Fruit fly (Drosophila melanogaster) whole organism, embryonic: Measurements from ENCODE around the gene gammaTub37C.
A peak's percentile ranks its signal among the peaks of the same experiment; 100 is the strongest.

Source experiments
- BEAF-32 ChIP-seq: fragments of 200-800 bp; sonication (Bioruptor generic); optimal IDR thresholded peaks from 3 replicates; lab custom pipeline; 2017; ENCODE audit warnings: missing biosample characterization, missing genetic modification characterization, mild to moderate bottlenecking, moderate library complexity, missing genetic modification reagents
- CG1647 ChIP-seq: fragments of 200-800 bp; sonication (Bioruptor generic); optimal IDR thresholded peaks from 3 replicates; lab custom pipeline; 2016; ENCODE audit warnings: missing biosample characterization, missing genetic modification characterization
- CG17359 ChIP-seq: fragments of 200-800 bp; sonication (Bioruptor generic); optimal IDR thresholded peaks from 3 replicates; lab custom pipeline; 2018; ENCODE audit warnings: missing biosample characterization, mild to moderate bottlenecking, missing genetic modification characterization, moderate library complexity
- CG1832 ChIP-seq: fragments of 200-800 bp; sonication (Bioruptor generic); optimal IDR thresholded peaks from 2 replicates; lab custom pipeline; 2017; ENCODE audit warnings: missing biosample characterization, mild to moderate bottlenecking, missing genetic modification characterization, inconsistent platforms
- CG2120 ChIP-seq: fragments of 200-800 bp; sonication (Bioruptor generic); optimal IDR thresholded peaks from 3 replicates; lab custom pipeline; 2016; ENCODE audit warnings: missing biosample characterization, missing genetic modification characterization
- CG31224 ChIP-seq: fragments of 200-800 bp; sonication (Bioruptor generic); IDR thresholded peaks from 2 replicates; pipeline ENCODE4 v1.3.6; 2022; ENCODE audit warnings: missing biosample characterization, missing genetic modification characterization
- CG3163 ChIP-seq: fragments of 200-800 bp; sonication (Bioruptor generic); optimal IDR thresholded peaks from 3 replicates; lab custom pipeline; 2016; ENCODE audit warnings: missing biosample characterization, missing genetic modification characterization
- CG3281 ChIP-seq: fragments of 200-800 bp; sonication (Bioruptor generic); optimal IDR thresholded peaks from 3 replicates; lab custom pipeline; 2017; ENCODE audit warnings: missing biosample characterization, mild to moderate bottlenecking, missing genetic modification characterization
- CG33213 ChIP-seq: fragments of 200-800 bp; sonication (Bioruptor generic); optimal IDR thresholded peaks from 3 replicates; lab custom pipeline; 2016; ENCODE audit warnings: missing biosample characterization, missing genetic modification characterization
- CG34224 ChIP-seq: fragments of 200-800 bp; sonication (Bioruptor generic); IDR thresholded peaks from 3 replicates; pipeline ENCODE4 v1.3.6; 2022; ENCODE audit warnings: missing biosample characterization, missing genetic modification characterization; ENCODE audit not compliant: partially characterized antibody
- CG5245 ChIP-seq: fragments of 200-800 bp; sonication (Bioruptor generic); optimal IDR thresholded peaks from 3 replicates; lab custom pipeline; 2016; ENCODE audit warnings: missing biosample characterization, missing genetic modification characterization
- CG7839 ChIP-seq: fragments of 200-800 bp; sonication (Bioruptor generic); optimal IDR thresholded peaks from 3 replicates; lab custom pipeline; 2018; ENCODE audit warnings: missing biosample characterization, mild to moderate bottlenecking, missing genetic modification characterization, moderate library complexity
- CG7963 ChIP-seq: fragments of 200-800 bp; sonication (Bioruptor generic); IDR thresholded peaks from 3 replicates; pipeline ENCODE4 v1.3.6; 2022; ENCODE audit warnings: missing biosample characterization, missing genetic modification characterization; ENCODE audit not compliant: partially characterized antibody
- Dp ChIP-seq: fragments of 200-800 bp; sonication (Bioruptor generic); optimal IDR thresholded peaks from 2 replicates; lab custom pipeline; 2018; ENCODE audit warnings: missing biosample characterization, mild to moderate bottlenecking, missing genetic modification characterization, moderate library complexity
- Ets65A ChIP-seq: fragments of 200-800 bp; sonication (Bioruptor generic); peaks from one replicate; lab custom pipeline; 2016; ENCODE audit warnings: missing biosample characterization, missing genetic modification characterization
- HmgD ChIP-seq: fragments of 200-800 bp; sonication (Bioruptor generic); optimal IDR thresholded peaks from 3 replicates; lab custom pipeline; 2016; ENCODE audit warnings: missing biosample characterization, missing genetic modification characterization
- MBD-R2 ChIP-seq: fragments of 200-800 bp; sonication (Bioruptor generic); IDR thresholded peaks from 2 replicates; pipeline ENCODE4 v1.3.6; 2022; ENCODE audit warnings: missing biosample characterization, missing genetic modification characterization
- Med ChIP-seq: fragments of 200-800 bp; sonication (Bioruptor generic); peaks from one replicate; lab custom pipeline; 2016; ENCODE audit warnings: missing biosample characterization, missing genetic modification characterization, mild to moderate bottlenecking, inconsistent platforms, moderate library complexity
- ara ChIP-seq: fragments of 200-800 bp; sonication (Bioruptor generic); IDR thresholded peaks from 2 replicates; pipeline ENCODE4 v1.3.6; 2022; ENCODE audit warnings: missing biosample characterization, missing genetic modification characterization
- bcd ChIP-seq: fragments of 200-800 bp; sonication (Bioruptor generic); optimal IDR thresholded peaks from 2 replicates; lab custom pipeline; 2017; ENCODE audit warnings: missing biosample characterization, mild to moderate bottlenecking, missing genetic modification characterization
- cad ChIP-seq: fragments of >200 bp; optimal IDR thresholded peaks from 2 replicates; lab custom pipeline; 2017; ENCODE audit warnings: missing biosample characterization, missing genetic modification characterization
- corto ChIP-seq: fragments of 200-800 bp; sonication (Bioruptor generic); optimal IDR thresholded peaks from 2 replicates; lab custom pipeline; 2016; ENCODE audit warnings: missing biosample characterization, mild to moderate bottlenecking, missing genetic modification characterization, moderate library complexity
- grn ChIP-seq: fragments of 200-800 bp; sonication (Bioruptor generic); optimal IDR thresholded peaks from 3 replicates; lab custom pipeline; 2017; ENCODE audit warnings: missing biosample characterization, missing genetic modification characterization
- jing ChIP-seq: fragments of 200-800 bp; sonication (Bioruptor generic); optimal IDR thresholded peaks from 2 replicates; lab custom pipeline; 2018; ENCODE audit warnings: missing biosample characterization, mild to moderate bottlenecking, missing genetic modification characterization
- jumu ChIP-seq: fragments of 200-800 bp; sonication (Bioruptor generic); optimal IDR thresholded peaks from 3 replicates; lab custom pipeline; 2016; ENCODE audit warnings: missing biosample characterization, missing genetic modification characterization
- ken ChIP-seq: fragments of 200-800 bp; sonication (Bioruptor generic); IDR thresholded peaks from 3 replicates; pipeline ENCODE4 v1.3.6; 2022; ENCODE audit warnings: missing biosample characterization, missing genetic modification characterization
- kni ChIP-seq: fragments of 200-800 bp; sonication (Bioruptor generic); optimal IDR thresholded peaks from 3 replicates; lab custom pipeline; 2017; ENCODE audit warnings: mild to moderate bottlenecking, missing biosample characterization, missing genetic modification reagents, missing genetic modification characterization
- lilli ChIP-seq: fragments of 200-800 bp; sonication (Bioruptor generic); optimal IDR thresholded peaks from 3 replicates; lab custom pipeline; 2016; ENCODE audit warnings: missing biosample characterization, missing genetic modification characterization
- mld ChIP-seq: fragments of 200-800 bp; sonication (Bioruptor generic); IDR thresholded peaks from 3 replicates; pipeline ENCODE4 v1.3.6; 2022; ENCODE audit warnings: missing biosample characterization, missing genetic modification characterization; ENCODE audit not compliant: partially characterized antibody
- nerfin-1 ChIP-seq: fragments of 200-800 bp; sonication (Bioruptor generic); optimal IDR thresholded peaks from 3 replicates; lab custom pipeline; 2019; ENCODE audit warnings: missing biosample characterization, mild to moderate bottlenecking, missing genetic modification characterization, moderate library complexity
- nom ChIP-seq: fragments of 200-800 bp; sonication (Bioruptor generic); optimal IDR thresholded peaks from 2 replicates; lab custom pipeline; 2017; ENCODE audit warnings: missing biosample characterization, missing genetic modification characterization, mild to moderate bottlenecking, moderate library complexity, missing genetic modification reagents
- onecut ChIP-seq: fragments of 200-800 bp; sonication (Bioruptor generic); IDR thresholded peaks from 2 replicates; pipeline ENCODE4 v1.3.6; 2022; ENCODE audit warnings: missing biosample characterization, missing genetic modification characterization
- pros ChIP-seq: fragments of 200-800 bp; sonication (Bioruptor generic); optimal IDR thresholded peaks from 3 replicates; lab custom pipeline; 2019; ENCODE audit warnings: missing biosample characterization, mild to moderate bottlenecking, missing genetic modification characterization, moderate library complexity
- sens-2 ChIP-seq: fragments of 200-800 bp; sonication (Bioruptor generic); IDR thresholded peaks from 2 replicates; pipeline ENCODE4 v1.3.6; 2022; ENCODE audit warnings: missing biosample characterization, missing genetic modification characterization
- shn ChIP-seq: fragments of 200-800 bp; sonication (Bioruptor generic); optimal IDR thresholded peaks from 3 replicates; lab custom pipeline; 2016; ENCODE audit warnings: missing biosample characterization, missing genetic modification characterization
- sug ChIP-seq: fragments of 200-800 bp; optimal IDR thresholded peaks from 2 replicates; lab custom pipeline; 2019; ENCODE audit warnings: missing biosample characterization, mild to moderate bottlenecking, missing genetic modification characterization, moderate library complexity
- vnd ChIP-seq: fragments of 200-800 bp; sonication (Bioruptor generic); IDR thresholded peaks from 3 replicates; pipeline ENCODE4 v1.3.6; 2022; ENCODE audit warnings: missing biosample characterization, missing genetic modification characterization; ENCODE audit not compliant: partially characterized antibody
- zen ChIP-seq: fragments of 200-800 bp; sonication (Bioruptor generic); optimal IDR thresholded peaks from 3 replicates; lab custom pipeline; 2018; ENCODE audit warnings: missing biosample characterization, mild to moderate bottlenecking, missing genetic modification characterization, moderate library complexity

gammaTub37C gene

dm6 chr2L:19181153-19181892 lies 4.2 kb downstream of the gammaTub37C start, which contains the start of gene CG17568 (continued):
- TF ChIP-seq ara (GFP tag; lab: Robert Waterston, UW) (no peak), jumu (GFP tag; lab: Kevin White, UChicago) (no peak), pros (GFP tag; lab: Kevin White, UChicago) (peak; percentile 11), CG17359 (tag; lab: Kevin White, UChicago) (no peak), zen (tag; lab: Kevin White, UChicago) (peak; percentile 34), cad (GFP tag; lab: Kevin White, UChicago) (no peak), CG33213 (GFP tag; lab: Kevin White, UChicago) (peak; percentile 54), MBD-R2 (GFP tag; lab: Robert Waterston, UW) (peak; percentile 91), shn (GFP tag; lab: Kevin White, UChicago) (no peak), grn (no peak), HmgD (no peak), nerfin-1 (no peak), CG1647 (GFP tag; lab: Kevin White, UChicago) (peak; percentile 2), lilli (peak; percentile 20), corto (GFP tag; lab: Kevin White, UChicago) (no peak), bcd (no peak), CG7839 (tag; lab: Kevin White, UChicago) (no peak), CG2120 (GFP tag; lab: Kevin White, UChicago) (peak; percentile 18), CG3163 (GFP tag; lab: Kevin White, UChicago) (no peak), Ets65A (GFP tag; lab: Kevin White, UChicago) (peak; percentile 40), sug (tag; lab: Kevin White, UChicago) (no peak), CG34224 (GFP tag; lab: Robert Waterston, UW) (0 out of 3 replicates have a peak, but pooled peaks have one; percentile 50), kni (no peak), CG7963 (no peak), Dp (GFP tag; lab: Kevin White, UChicago) (peak; percentile 17), jing (no peak), CG1832 (GFP tag; lab: Kevin White, UChicago) (no peak), CG5245 (no peak), onecut (GFP tag; lab: Robert Waterston, UW) (peak; percentile 4; the same call in 1 of the 2 replicates), CG31224 (GFP tag; lab: Robert Waterston, UW) (no peak), ken (GFP tag; lab: Robert Waterston, UW) (no peak), sens-2 (no peak), CG3281 (GFP tag; lab: Kevin White, UChicago) (no peak), vnd (no peak), BEAF-32 (peak; percentile 2)

dm6 chr2L:19168095-19168697 lies 17.3 kb downstream of the gammaTub37C start:
- TF ChIP-seq nom (no peak), Med (GFP tag; lab: Kevin White, UChicago) (peak; percentile 35), mld (GFP tag; lab: Robert Waterston, UW) (0 out of 3 replicates have a peak, but pooled peaks have one; percentile 14)
